Fruit fly (Drosophila melanogaster) whole organism, pupa: Measurements from ENCODE around the gene Blm.

Source experiments
- CG10348 ChIP-seq: fragments of 200-800 bp; sonication (Bioruptor generic); IDR thresholded peaks from 2 replicates; pipeline ENCODE4 v1.3.6; 2022; ENCODE audit warnings: missing biosample characterization, missing genetic modification characterization
- CG12605 ChIP-seq: fragments of 200-800 bp; sonication (Bioruptor generic); IDR thresholded peaks from 2 replicates; pipeline ENCODE4 v1.3.6; 2022; ENCODE audit warnings: missing biosample characterization, missing genetic modification characterization
- CG13204 ChIP-seq: fragments of 200-800 bp; sonication (Bioruptor generic); optimal IDR thresholded peaks from 2 replicates; lab custom pipeline; 2018; ENCODE audit warnings: missing biosample characterization, mild to moderate bottlenecking, missing genetic modification characterization, moderate library complexity
- CG14655 ChIP-seq: fragments of 200-800 bp; sonication (Bioruptor generic); optimal IDR thresholded peaks from 3 replicates; lab custom pipeline; 2017; ENCODE audit warnings: mild to moderate bottlenecking, missing biosample characterization, missing genetic modification reagents, missing genetic modification characterization
- CG15710 ChIP-seq: fragments of 200-800 bp; sonication (Bioruptor generic); optimal IDR thresholded peaks from 2 replicates; lab custom pipeline; 2018; ENCODE audit warnings: missing biosample characterization, mild to moderate bottlenecking, missing genetic modification characterization, moderate library complexity
- CG17806 ChIP-seq: fragments of 200-800 bp; sonication (Bioruptor generic); optimal IDR thresholded peaks from 2 replicates; lab custom pipeline; 2018; ENCODE audit warnings: missing biosample characterization, mild to moderate bottlenecking, missing genetic modification characterization, moderate library complexity
- CG32121 ChIP-seq: fragments of 200-800 bp; sonication (Bioruptor generic); IDR thresholded peaks from 2 replicates; pipeline ENCODE4 v1.3.6; 2022; ENCODE audit warnings: missing biosample characterization, missing genetic modification characterization
- CG34367 ChIP-seq: fragments of 200-800 bp; sonication (Bioruptor generic); optimal IDR thresholded peaks from 2 replicates; lab custom pipeline; 2018; ENCODE audit warnings: missing biosample characterization, mild to moderate bottlenecking, missing genetic modification characterization
- CG4496 ChIP-seq: fragments of 200-800 bp; sonication (Bioruptor generic); IDR thresholded peaks from 3 replicates; pipeline ENCODE4 v1.3.6; 2022; ENCODE audit warnings: missing biosample characterization, missing genetic modification characterization
- CG8159 ChIP-seq: fragments of 200-800 bp; sonication (Bioruptor generic); optimal IDR thresholded peaks from 3 replicates; lab custom pipeline; 2018; ENCODE audit warnings: missing biosample characterization, mild to moderate bottlenecking, missing genetic modification characterization, moderate library complexity
- CG8301 ChIP-seq: fragments of 200-800 bp; sonication (Bioruptor generic); optimal IDR thresholded peaks from 2 replicates; lab custom pipeline; 2018; ENCODE audit warnings: missing biosample characterization, mild to moderate bottlenecking, missing genetic modification characterization
- CG9948 ChIP-seq: fragments of 200-800 bp; sonication (Bioruptor generic); optimal IDR thresholded peaks from 2 replicates; lab custom pipeline; 2018; ENCODE audit warnings: missing biosample characterization, mild to moderate bottlenecking, missing genetic modification characterization, moderate library complexity
- D1 ChIP-seq: fragments of 200-800 bp; sonication (Bioruptor generic); optimal IDR thresholded peaks from 2 replicates; lab custom pipeline; 2018; ENCODE audit warnings: missing biosample characterization, mild to moderate bottlenecking, missing genetic modification characterization, moderate library complexity
- EcR ChIP-seq: fragments of 200-800 bp; sonication (Bioruptor generic); optimal IDR thresholded peaks from 3 replicates; lab custom pipeline; 2019; ENCODE audit warnings: missing biosample characterization, missing genetic modification characterization, mild to moderate bottlenecking, moderate library complexity, missing genetic modification reagents
- Ets98B ChIP-seq: fragments of 200-800 bp; sonication (Bioruptor generic); IDR thresholded peaks from 2 replicates; pipeline ENCODE4 v1.3.6; 2022; ENCODE audit warnings: missing biosample characterization, missing genetic modification characterization
- Pif1A ChIP-seq: fragments of 200-800 bp; sonication (Bioruptor generic); optimal IDR thresholded peaks from 3 replicates; lab custom pipeline; 2016; ENCODE audit warnings: missing biosample characterization, missing genetic modification characterization
- Pif1B ChIP-seq: fragments of 200-800 bp; sonication (Bioruptor generic); optimal IDR thresholded peaks from 3 replicates; lab custom pipeline; 2016; ENCODE audit warnings: missing biosample characterization, missing genetic modification characterization
- Snoo ChIP-seq: fragments of 200-800 bp; sonication (Bioruptor generic); optimal IDR thresholded peaks from 3 replicates; lab custom pipeline; 2017; ENCODE audit warnings: missing biosample characterization, mild to moderate bottlenecking, missing genetic modification characterization, inconsistent platforms
- fd96Ca ChIP-seq: fragments of 200-800 bp; sonication (Bioruptor generic); IDR thresholded peaks from 3 replicates; pipeline ENCODE4 v1.3.6; 2022; ENCODE audit warnings: missing biosample characterization, missing genetic modification characterization
- gl ChIP-seq: fragments of 200-800 bp; sonication (Bioruptor generic); optimal IDR thresholded peaks from 2 replicates; lab custom pipeline; 2018; ENCODE audit warnings: missing biosample characterization, mild to moderate bottlenecking, missing genetic modification characterization
- rn ChIP-seq: fragments of 200-800 bp; sonication (Bioruptor generic); IDR thresholded peaks from 2 replicates; pipeline ENCODE4 v1.3.6; 2022; ENCODE audit warnings: missing biosample characterization, missing genetic modification characterization

The Blm gene

DNA sequence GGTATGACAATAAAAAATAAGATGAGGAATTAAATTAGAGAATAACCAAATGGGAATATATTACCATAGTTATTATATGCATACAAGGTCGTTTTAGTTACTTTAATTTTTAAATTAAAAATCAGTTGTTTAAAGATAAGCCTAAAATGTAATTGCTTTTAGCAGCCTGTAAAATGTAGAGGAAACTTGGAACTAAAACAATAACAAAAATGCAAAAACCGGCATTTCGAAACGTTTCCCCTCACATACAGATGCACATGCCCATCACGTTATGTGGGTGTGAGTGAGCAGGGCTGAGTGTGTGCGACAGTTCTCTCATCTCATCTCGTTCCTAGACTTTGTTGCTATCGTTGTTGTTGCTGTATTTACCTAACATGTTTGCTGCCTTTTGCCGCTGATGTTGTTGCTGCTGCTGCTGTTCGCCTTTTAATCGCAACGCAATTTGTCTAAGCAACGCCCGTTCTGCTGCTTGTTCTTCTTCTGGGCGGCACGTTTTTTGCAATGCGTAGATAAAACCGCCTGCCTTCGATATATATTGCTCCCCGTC lies 17.7 kb upstream of the Blm start:
- no peak for TF ChIP-seq EcR (GFP tag; lab: Kevin White, UChicago)
- TF ChIP-seq Pif1A (GFP tag; lab: Kevin White, UChicago): no peak
- no peak for TF ChIP-seq CG10348 (GFP tag; lab: Robert Waterston, UW)
- TF ChIP-seq CG9948 (tag; lab: Kevin White, UChicago): no peak

- peak; percentile 4 for TF ChIP-seq Snoo
- TF ChIP-seq CG32121 (GFP tag; lab: Robert Waterston, UW): no peak
- TF ChIP-seq D1: peak; percentile 32
- TF ChIP-seq CG15710 (tag; lab: Kevin White, UChicago): peak; percentile 15
- TF ChIP-seq CG8301 (tag; lab: Kevin White, UChicago): peak; percentile 23
- TF ChIP-seq CG8159 (tag; lab: Kevin White, UChicago): peak; percentile 53
- peak; percentile 40 for TF ChIP-seq Pif1B
- peak; percentile 28 for TF ChIP-seq CG13204 (GFP tag; lab: Kevin White, UChicago)
- peak; percentile 9 for TF ChIP-seq CG14655 (GFP tag; lab: Kevin White, UChicago)
- no peak for TF ChIP-seq rn
- no peak for TF ChIP-seq CG12605 (GFP tag; lab: Robert Waterston, UW)
- peak; percentile 37 for TF ChIP-seq Pif1A (GFP tag; lab: Kevin White, UChicago)
- TF ChIP-seq, all 21 proteins: peak for 9
Measured at dm6 chr3R:11758507-11759184, 17.1 kb upstream of the Blm start.

- TF ChIP-seq CG34367 (tag; lab: Kevin White, UChicago) (no peak), Snoo (no peak), CG10348 (GFP tag; lab: Robert Waterston, UW) (no peak), CG13204 (GFP tag; lab: Kevin White, UChicago) (no peak), CG12605 (GFP tag; lab: Robert Waterston, UW) (no peak), CG8301 (tag; lab: Kevin White, UChicago) (no peak), CG8159 (tag; lab: Kevin White, UChicago) (no peak), D1 (no peak), gl (no peak), fd96Ca (GFP tag; lab: Robert Waterston, UW) (no peak)
Measured at dm6 chr3R:11758160-11758506, 16.6 kb upstream of the Blm start.

- TF ChIP-seq CG8159 (tag; lab: Kevin White, UChicago) (no peak), CG17806 (tag; lab: Kevin White, UChicago) (no peak), CG15710 (tag; lab: Kevin White, UChicago) (no peak), Pif1A (GFP tag; lab: Kevin White, UChicago) (no peak), fd96Ca (GFP tag; lab: Robert Waterston, UW) (no peak), CG32121 (GFP tag; lab: Robert Waterston, UW) (no peak), CG13204 (GFP tag; lab: Kevin White, UChicago) (no peak), CG12605 (GFP tag; lab: Robert Waterston, UW) (no peak), CG4496 (GFP tag; lab: Robert Waterston, UW) (no peak), D1 (no peak), Pif1B (no peak), Snoo (no peak), Ets98B (GFP tag; lab: Robert Waterston, UW) (no peak), CG14655 (GFP tag; lab: Kevin White, UChicago) (no peak), CG34367 (tag; lab: Kevin White, UChicago) (no peak), CG8301 (tag; lab: Kevin White, UChicago) (no peak), EcR (GFP tag; lab: Kevin White, UChicago) (no peak), gl (no peak), CG10348 (GFP tag; lab: Robert Waterston, UW) (no peak)
- TF ChIP-seq, all 21 proteins: peak for 0
Measured at dm6 chr3R:11757197-11757856, 15.7 kb upstream of the Blm start.

- no peak for TF ChIP-seq gl
- no peak for TF ChIP-seq Pif1A (GFP tag; lab: Kevin White, UChicago)
- no peak for TF ChIP-seq CG14655 (GFP tag; lab: Kevin White, UChicago)
- TF ChIP-seq EcR (GFP tag; lab: Kevin White, UChicago): peak; percentile 30
- TF ChIP-seq CG17806 (tag; lab: Kevin White, UChicago): no peak
- TF ChIP-seq CG12605 (GFP tag; lab: Robert Waterston, UW): no peak
- no peak for TF ChIP-seq CG15710 (tag; lab: Kevin White, UChicago)
Measured at dm6 chr3R:11756762-11757161, 15.2 kb upstream of the Blm start.

dm6 chr3R:11751756-11752155 lies 10.2 kb upstream of the Blm start:
- TF ChIP-seq CG32121 (GFP tag; lab: Robert Waterston, UW) (no peak), CG17806 (tag; lab: Kevin White, UChicago) (peak; percentile 4)

dm6 chr3R:11750294-11750432 lies 8.6 kb upstream of the Blm start, which contains the start of gene CG43062:
CG43062 (plus strand) TSS chr3R:11750333.
- no peak for TF ChIP-seq CG14655 (GFP tag; lab: Kevin White, UChicago)
- no peak for TF ChIP-seq rn
- no peak for TF ChIP-seq CG10348 (GFP tag; lab: Robert Waterston, UW)
- no peak for TF ChIP-seq fd96Ca (GFP tag; lab: Robert Waterston, UW)
- TF ChIP-seq Snoo: no peak
- no peak for TF ChIP-seq Ets98B (GFP tag; lab: Robert Waterston, UW)
- no peak for TF ChIP-seq D1
- no peak for TF ChIP-seq CG15710 (tag; lab: Kevin White, UChicago)
- TF ChIP-seq CG32121 (GFP tag; lab: Robert Waterston, UW): no peak
- no peak for TF ChIP-seq Pif1A (GFP tag; lab: Kevin White, UChicago)
- TF ChIP-seq gl: no peak
- no peak for TF ChIP-seq CG13204 (GFP tag; lab: Kevin White, UChicago)
- no peak for TF ChIP-seq CG12605 (GFP tag; lab: Robert Waterston, UW)
- no peak for TF ChIP-seq CG17806 (tag; lab: Kevin White, UChicago)
- TF ChIP-seq Pif1B: no peak
- no peak for TF ChIP-seq CG8301 (tag; lab: Kevin White, UChicago)
- no peak for TF ChIP-seq CG34367 (tag; lab: Kevin White, UChicago)
